Fruit fly (Drosophila melanogaster): ENCODE data around the gene CG11898.

DNA sequence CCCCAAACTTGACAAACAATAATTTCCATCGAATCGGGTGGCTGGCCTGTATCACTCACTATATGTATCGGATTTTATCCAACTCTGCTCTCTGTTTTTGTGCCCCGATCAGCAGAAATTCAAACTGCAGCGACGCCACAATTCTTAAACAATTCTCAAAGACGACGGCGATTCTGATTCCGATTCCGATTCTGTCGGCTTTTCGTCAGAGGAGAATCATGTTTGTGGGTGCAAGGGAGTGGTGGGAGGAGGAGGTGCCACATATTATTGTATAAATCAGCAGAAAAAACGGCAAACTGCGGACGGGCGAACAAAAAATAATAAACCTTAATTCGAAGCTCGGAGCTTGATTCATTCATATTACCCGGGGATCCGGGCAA is 51.0 kb downstream of the CG11898 start:
- TF ChIP-seq pad (GFP tag; optimal IDR thresholded peaks at IDR 0.05), result no peak
- TF ChIP-seq CG11617 (GFP tag; optimal IDR thresholded peaks at IDR 0.05), result no peak
- TF ChIP-seq CG5204 (GFP tag; optimal IDR thresholded peaks at IDR 0.05), result no peak
- no peak for TF ChIP-seq CG12768 (GFP tag; optimal IDR thresholded peaks at IDR 0.05)
- no peak for TF ChIP-seq cic (GFP tag; optimal IDR thresholded peaks at IDR 0.05)
- no peak for TF ChIP-seq kay (GFP tag; ENCODE audit: borderline replicate concordance)
- TF ChIP-seq Mnt (GFP tag; optimal IDR thresholded peaks at IDR 0.05), result no peak
- no peak for TF ChIP-seq cnc (optimal IDR thresholded peaks at IDR 0.05)
- no peak for TF ChIP-seq Hr96 (GFP tag; optimal IDR thresholded peaks at IDR 0.05)
- no peak for TF ChIP-seq CG1620 (GFP tag; optimal IDR thresholded peaks at IDR 0.05)
- TF ChIP-seq bab1 (GFP tag; optimal IDR thresholded peaks at IDR 0.05), result no peak
